Worm (Caenorhabditis elegans): ENCODE results near the gene C10A4.1.
A peak's percentile ranks its signal among the peaks of the same experiment; 100 is the strongest.

The C10A4.1 gene

ce11 chrX:7436912-7437311, 20.7 kb downstream of the C10A4.1 start:
- no peak for TF ChIP-seq mdt-29 (GFP tag; IDR thresholded peaks at IDR 0.05)
- TF ChIP-seq unc-62 (GFP tag; optimal IDR thresholded peaks at IDR 0.05 in 1 of 2): peak in 1 of 2 experiments; percentile 76
- no peak for TF ChIP-seq unc-62 (tag; optimal IDR thresholded peaks at IDR 0.05)
- no peak for TF ChIP-seq gei-8 (GFP tag; optimal IDR thresholded peaks at IDR 0.05)
- TF ChIP-seq hlh-30 (tag; optimal IDR thresholded peaks at IDR 0.05; ENCODE audit: insufficient read depth): peak; percentile 74
- no peak for TF ChIP-seq attf-4 (tag; optimal IDR thresholded peaks at IDR 0.05)

ce11 chrX:7437949-7438348, 21.8 kb downstream of the C10A4.1 start, which contains the start of gene C01C10.2:
Gene C01C10.2, minus strand, starts transcription at chrX:7438118.
- TF ChIP-seq nhr-11 (tag; optimal IDR thresholded peaks at IDR 0.05): no peak
- TF ChIP-seq unc-62 (GFP tag; optimal IDR thresholded peaks at IDR 0.05 in 1 of 2): peak in 1 of 2 experiments; percentile 25
- no peak for TF ChIP-seq unc-62 (tag; optimal IDR thresholded peaks at IDR 0.05)

ce11 chrX:7440102-7440501, 23.9 kb downstream of the C10A4.1 start:
- no peak for TF ChIP-seq unc-62 (GFP tag; optimal IDR thresholded peaks at IDR 0.05 in 1 of 2)
- TF ChIP-seq unc-62 (tag; optimal IDR thresholded peaks at IDR 0.05): no peak
- no peak for TF ChIP-seq lim-7 (GFP tag; IDR thresholded peaks at IDR 0.05)
- TF ChIP-seq ceh-44 (GFP tag; IDR thresholded peaks at IDR 0.05): no peak
- TF ChIP-seq dmd-6 (GFP tag; IDR thresholded peaks at IDR 0.05): peak; percentile 32
- peak; percentile 13 for TF ChIP-seq hlh-11 (tag; optimal IDR thresholded peaks at IDR 0.05)
- TF ChIP-seq dpl-1 (GFP tag; optimal IDR thresholded peaks at IDR 0.05): no peak
- no peak for TF ChIP-seq hlh-30 (tag; optimal IDR thresholded peaks at IDR 0.05; ENCODE audit: insufficient read depth)
- no peak for TF ChIP-seq daf-16 (GFP tag; optimal IDR thresholded peaks at IDR 0.05)
- TF ChIP-seq daf-16 (tag; optimal IDR thresholded peaks at IDR 0.05): peak; percentile 26
- no peak for TF ChIP-seq snpc-1.2 (GFP tag; IDR thresholded peaks at IDR 0.05)
- no peak for TF ChIP-seq mxl-3 (GFP tag; optimal IDR thresholded peaks at IDR 0.05)
- peak; percentile 3 for TF ChIP-seq pqm-1 (tag; optimal IDR thresholded peaks at IDR 0.05)
- no peak for TF ChIP-seq lsy-2 (tag; optimal IDR thresholded peaks at IDR 0.05)
- no peak for TF ChIP-seq nhr-25 (tag; optimal IDR thresholded peaks at IDR 0.05; ENCODE audit: borderline replicate concordance, insufficient read depth)
- TF ChIP-seq zfp-2 (tag; optimal IDR thresholded peaks at IDR 0.05): no peak
- no peak for TF ChIP-seq nhr-48 (tag; optimal IDR thresholded peaks at IDR 0.05)
- TF ChIP-seq madf-5 (GFP tag; IDR thresholded peaks at IDR 0.05): no peak
- peak; percentile 22 for TF ChIP-seq nhr-77 (tag; optimal IDR thresholded peaks at IDR 0.05)
- TF ChIP-seq nhr-28 (tag; optimal IDR thresholded peaks at IDR 0.05): peak; percentile 66

ce11 chrX:7442477-7442876, 26.3 kb downstream of the C10A4.1 start, which contains the start of gene acl-12:
Gene acl-12, minus strand, starts transcription at chrX:7442577.
- TF ChIP-seq nhr-28 (tag; optimal IDR thresholded peaks at IDR 0.05): no peak
- TF ChIP-seq hlh-30 (tag; optimal IDR thresholded peaks at IDR 0.05; ENCODE audit: insufficient read depth): no peak
- TF ChIP-seq mep-1 (tag; optimal IDR thresholded peaks at IDR 0.05): no peak
- no peak for TF ChIP-seq rbr-2 (tag; optimal IDR thresholded peaks at IDR 0.05)

- TF ChIP-seq dve-1 (tag; optimal IDR thresholded peaks at IDR 0.05; ENCODE audit: insufficient read depth) (peak; percentile 8), nhr-41 (GFP tag; IDR thresholded peaks at IDR 0.05) (no peak), daf-8 (GFP tag; IDR thresholded peaks at IDR 0.05) (no peak), skn-1 (tag; optimal IDR thresholded peaks at IDR 0.05) (no peak), F37D6.2 (tag; optimal IDR thresholded peaks at IDR 0.05) (no peak), D1046.2 (GFP tag; IDR thresholded peaks at IDR 0.05) (no peak), hlh-11 (tag; optimal IDR thresholded peaks at IDR 0.05) (peak; percentile 78), ceh-20 (GFP tag; IDR thresholded peaks at IDR 0.05) (no peak), duxl-1 (tag; optimal IDR thresholded peaks at IDR 0.05; ENCODE audit: poor library complexity) (no peak), daf-16 (GFP tag; optimal IDR thresholded peaks at IDR 0.05) (no peak), daf-16 (tag; optimal IDR thresholded peaks at IDR 0.05) (peak; percentile 38), fos-1 (tag; optimal IDR thresholded peaks at IDR 0.05) (no peak), lin-1 (GFP tag; IDR thresholded peaks at IDR 0.05) (no peak), dmd-8 (GFP tag; IDR thresholded peaks at IDR 0.05) (no peak), nhr-76 (tag; optimal IDR thresholded peaks at IDR 0.05) (no peak), arid-1 (GFP tag; conservative IDR thresholded peaks at IDR 0.05) (no peak), mes-2 (tag; optimal IDR thresholded peaks at IDR 0.05; ENCODE audit: poor library complexity, severe bottlenecking) (no peak), unc-62 (GFP tag; optimal IDR thresholded peaks at IDR 0.05 in 1 of 2) (no peak), unc-62 (tag; optimal IDR thresholded peaks at IDR 0.05) (no peak), dpl-1 (GFP tag; optimal IDR thresholded peaks at IDR 0.05) (no peak), ceh-28 (tag; optimal IDR thresholded peaks at IDR 0.05) (no peak), Y75B8A.6 (GFP tag; IDR thresholded peaks at IDR 0.05) (no peak), fkh-10 (GFP tag; optimal IDR thresholded peaks at IDR 0.05) (no peak)
Measured at ce11 chrX:7445734-7446133, 29.6 kb downstream of the C10A4.1 start.
